Fruit fly (Drosophila melanogaster): ENCODE data around the gene mrva.

dm6 chr3L:7313559-7314132 is 15.0 kb downstream of the mrva start:
- no peak for TF ChIP-seq CrebA (GFP tag; optimal IDR thresholded peaks at IDR 0.05; ENCODE audit: borderline replicate concordance)
- no peak for TF ChIP-seq CG32264 (GFP tag; optimal IDR thresholded peaks at IDR 0.05)
- TF ChIP-seq Jra (GFP tag; optimal IDR thresholded peaks at IDR 0.05) = no peak
- TF ChIP-seq dsf (GFP tag; optimal IDR thresholded peaks at IDR 0.05; ENCODE audit: borderline replicate concordance) = no peak
- TF ChIP-seq GATAd (GFP tag; optimal IDR thresholded peaks at IDR 0.05) = no peak
- TF ChIP-seq Hr83 (GFP tag; optimal IDR thresholded peaks at IDR 0.05; ENCODE audit: poor library complexity, severe bottlenecking) = no peak
- no peak for TF ChIP-seq Dif (GFP tag; optimal IDR thresholded peaks at IDR 0.05; ENCODE audit: partially characterized antibody)
- no peak for TF ChIP-seq OdsH (GFP tag; optimal IDR thresholded peaks at IDR 0.05)
- no peak for TF ChIP-seq pan (optimal IDR thresholded peaks at IDR 0.05)
- TF ChIP-seq psq (GFP tag; optimal IDR thresholded peaks at IDR 0.05) = no peak
- TF ChIP-seq brk (GFP tag; optimal IDR thresholded peaks at IDR 0.05) = no peak
